Worm (Caenorhabditis elegans): ENCODE results near the gene Y64G10A.7.
A peak's percentile ranks its signal among the peaks of the same experiment; 100 is the strongest.

Y64G10A.7 gene

ce11 chrIV:14297058-14297457, 5.4 kb downstream of the Y64G10A.7 start (continued):
- no peak for TF ChIP-seq hif-1 (tag; optimal IDR thresholded peaks at IDR 0.05)
- no peak for TF ChIP-seq ztf-7 (tag; optimal IDR thresholded peaks at IDR 0.05)
- TF ChIP-seq madf-5 (GFP tag; IDR thresholded peaks at IDR 0.05), result no peak
- no peak for TF ChIP-seq vab-7 (GFP tag; IDR thresholded peaks at IDR 0.05)

- TF ChIP-seq nhr-48 (tag; optimal IDR thresholded peaks at IDR 0.05) (no peak), aha-1 (tag) (peak; percentile 93), mdt-29 (GFP tag; IDR thresholded peaks at IDR 0.05) (no peak), ZK337.2 (GFP tag; IDR thresholded peaks at IDR 0.05) (no peak)
These were observed 14.1 kb downstream of the Y64G10A.7 start for ce11 chrIV:14305813-14306212.

DNA sequence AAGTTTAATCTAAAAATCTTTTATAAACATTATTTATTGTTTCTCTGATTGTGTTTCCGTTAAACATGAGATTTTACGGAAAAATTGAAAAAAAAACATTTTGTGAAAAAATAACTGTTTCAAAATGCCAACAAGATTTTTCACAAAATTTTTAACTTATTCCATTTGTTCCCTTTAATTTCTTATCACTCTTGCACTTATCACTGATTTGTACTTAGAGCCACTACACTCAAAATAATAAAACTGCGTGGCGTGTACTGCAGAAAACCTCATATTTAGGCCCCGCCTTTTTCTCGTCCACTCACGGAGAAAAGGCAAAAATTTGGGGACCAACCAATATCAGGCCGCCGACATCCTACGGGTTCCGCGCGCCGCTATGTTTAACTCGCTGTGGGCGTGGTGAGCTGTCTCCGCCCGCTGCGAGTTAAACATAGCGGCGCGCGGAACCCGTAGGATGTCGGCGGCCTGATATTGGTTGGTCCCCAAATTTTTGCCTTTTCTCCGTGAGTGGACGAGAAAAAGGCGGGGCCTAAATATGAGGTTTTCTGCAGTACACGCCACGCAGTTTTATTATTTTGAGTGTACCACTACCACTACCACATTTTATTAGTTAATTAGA, 15.8 kb downstream of the Y64G10A.7 start:
- TF ChIP-seq snpc-1.2 (GFP tag; IDR thresholded peaks at IDR 0.05), result peak; percentile 84

- TF ChIP-seq Y5F2A.4 (GFP tag; optimal IDR thresholded peaks at IDR 0.05), result no peak
- peak; percentile 59 for TF ChIP-seq snpc-1.2 (GFP tag; IDR thresholded peaks at IDR 0.05)
- TF ChIP-seq vab-7 (GFP tag; IDR thresholded peaks at IDR 0.05), result no peak
These were observed 26.4 kb downstream of the Y64G10A.7 start for ce11 chrIV:14318054-14318453.

DNA sequence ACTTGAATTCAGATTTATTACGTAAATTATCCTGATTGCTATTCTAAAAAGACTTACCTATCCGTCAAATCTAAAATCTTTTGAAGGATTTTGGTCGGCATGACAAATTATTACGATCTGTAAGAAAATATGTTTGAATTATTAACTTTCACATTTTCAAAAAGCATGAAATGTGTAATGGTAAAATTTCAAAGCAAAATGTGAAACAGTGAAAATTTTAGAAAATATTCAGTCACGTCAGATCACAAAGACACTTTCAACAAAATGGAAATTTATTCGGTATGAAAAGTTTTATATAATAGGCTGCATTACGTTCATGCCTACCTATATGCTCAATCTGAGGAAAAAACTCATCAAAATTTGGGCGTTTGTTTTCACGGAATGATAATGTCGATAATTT, 30.0 kb downstream of the Y64G10A.7 start, which contains the start of gene fbxa-126:
Gene fbxa-126 (minus strand): TSS at position 101 of the 400 bp plus-strand sequence.
- no peak for TF ChIP-seq gei-8 (GFP tag; optimal IDR thresholded peaks at IDR 0.05)
- no peak for TF ChIP-seq nhr-11 (tag; optimal IDR thresholded peaks at IDR 0.05)
- TF ChIP-seq unc-130 (GFP tag; optimal IDR thresholded peaks at IDR 0.05), result no peak
- no peak for TF ChIP-seq ceh-32 (tag; optimal IDR thresholded peaks at IDR 0.05; ENCODE audit: poor library complexity)
- no peak for TF ChIP-seq arid-1 (GFP tag; conservative IDR thresholded peaks at IDR 0.05)
- TF ChIP-seq mxl-3 (GFP tag; optimal IDR thresholded peaks at IDR 0.05), result no peak
- no peak for TF ChIP-seq nhr-6 (tag; optimal IDR thresholded peaks at IDR 0.05)
- no peak for TF ChIP-seq unc-62 (GFP tag; optimal IDR thresholded peaks at IDR 0.05 in 1 of 2)
- no peak for TF ChIP-seq unc-62 (tag; optimal IDR thresholded peaks at IDR 0.05)

DNA sequence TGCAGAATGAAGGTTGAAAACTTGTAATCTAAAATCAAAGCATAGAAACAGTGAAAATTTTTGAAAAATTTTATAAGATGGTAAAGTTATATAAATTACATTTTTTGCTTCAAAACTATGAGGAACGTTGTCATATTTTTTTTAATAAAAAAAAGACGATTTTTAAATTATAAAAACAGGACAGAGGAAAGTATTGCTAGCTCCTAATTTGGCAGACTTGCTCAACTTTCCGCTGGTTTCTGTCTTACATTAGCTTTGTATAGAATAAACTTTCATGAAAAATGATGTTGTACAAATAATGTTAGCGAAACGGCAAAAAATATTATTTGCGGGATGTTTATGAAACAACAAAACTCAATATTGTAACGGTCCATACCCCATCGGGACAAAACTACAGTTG, 34.6 kb downstream of the Y64G10A.7 start, which contains the start of gene fbxa-83:
Gene fbxa-83 (minus strand): TSS at position 101 of the 400 bp plus-strand sequence.
- no peak for TF ChIP-seq nhr-10 (tag; optimal IDR thresholded peaks at IDR 0.05)
- no peak for TF ChIP-seq T20F7.1 (GFP tag; optimal IDR thresholded peaks at IDR 0.05)
- TF ChIP-seq spr-3 (GFP tag; optimal IDR thresholded peaks at IDR 0.05), result no peak
- TF ChIP-seq ztf-11 (tag; optimal IDR thresholded peaks at IDR 0.05), result no peak
- no peak for TF ChIP-seq saeg-2 (GFP tag; IDR thresholded peaks at IDR 0.05)
- no peak for TF ChIP-seq fkh-10 (GFP tag; optimal IDR thresholded peaks at IDR 0.05)
- TF ChIP-seq pha-4 (GFP tag; IDR thresholded peaks at IDR 0.05), result no peak
- TF ChIP-seq pha-4 (tag; optimal IDR thresholded peaks at IDR 0.05), result no peak
- TF ChIP-seq ces-1 (GFP tag; optimal IDR thresholded peaks at IDR 0.05), result no peak
- TF ChIP-seq ceh-32 (tag; optimal IDR thresholded peaks at IDR 0.05; ENCODE audit: poor library complexity), result no peak
- no peak for TF ChIP-seq lin-29 (GFP tag; IDR thresholded peaks at IDR 0.05)
- TF ChIP-seq cey-2 (tag; optimal IDR thresholded peaks at IDR 0.05; ENCODE audit: borderline replicate concordance, insufficient read depth), result no peak
- TF ChIP-seq nhr-76 (tag; optimal IDR thresholded peaks at IDR 0.05), result no peak
- TF ChIP-seq mep-1 (tag; optimal IDR thresholded peaks at IDR 0.05), result no peak
- TF ChIP-seq nhr-41 (GFP tag; IDR thresholded peaks at IDR 0.05), result no peak
- no peak for TF ChIP-seq nhr-28 (tag; optimal IDR thresholded peaks at IDR 0.05)
- no peak for TF ChIP-seq nhr-77 (tag; optimal IDR thresholded peaks at IDR 0.05)
- no peak for TF ChIP-seq spr-1 (tag; optimal IDR thresholded peaks at IDR 0.05)
- TF ChIP-seq nhr-102 (tag; optimal IDR thresholded peaks at IDR 0.05), result no peak
- TF ChIP-seq daf-16 (GFP tag; optimal IDR thresholded peaks at IDR 0.05), result no peak
- no peak for TF ChIP-seq daf-16 (tag; optimal IDR thresholded peaks at IDR 0.05)

All from whole organism, L4 larva.